Worm (Caenorhabditis elegans) whole organism, mixed stage, embryonic: ENCODE results near the gene spe-6.

Experiments
- blmp-1 ChIP-seq: fragments of 150-350 bp; optimal IDR thresholded peaks from 2 replicates; lab custom pipeline; 2014; ENCODE audit warnings: missing biosample characterization, missing genetic modification characterization
- elt-1 ChIP-seq: sonication (generic microtip); optimal IDR thresholded peaks from 2 replicates; lab custom pipeline; 2017; ENCODE audit warnings: missing genetic modification characterization, mild to moderate bottlenecking, missing compliant biosample characterization, antibody characterized with exemption, moderate library complexity, borderline replicate concordance; ENCODE audit not compliant: insufficient read depth
- nhr-12 ChIP-seq: fragments of 150-350 bp; optimal IDR thresholded peaks from 2 replicates; lab custom pipeline; 2014; ENCODE audit warnings: missing biosample characterization, missing genetic modification characterization
- nhr-28 ChIP-seq: fragments of 150-350 bp; optimal IDR thresholded peaks from 2 replicates; lab custom pipeline; 2014; ENCODE audit warnings: missing biosample characterization, missing genetic modification characterization
- sptf-1 ChIP-seq: sonication (generic microtip); optimal IDR thresholded peaks from 2 replicates; lab custom pipeline; 2017; ENCODE audit warnings: mild to moderate bottlenecking, missing genetic modification characterization, moderate library complexity, missing compliant biosample characterization
- unc-39 ChIP-seq: fragments of 150-350 bp; optimal IDR thresholded peaks from 2 replicates; lab custom pipeline; 2014; ENCODE audit warnings: missing biosample characterization, missing genetic modification characterization
- unc-62 ChIP-seq: fragments of 150-350 bp; optimal IDR thresholded peaks from 2 replicates; lab custom pipeline; 2014; ENCODE audit warnings: missing biosample characterization, missing genetic modification reagents, missing genetic modification characterization

ce11 chrIII:11459802-11460201 is 45.5 kb upstream of the spe-6 start:
- TF ChIP-seq sptf-1 (no peak), blmp-1 (tag; lab: Kevin White, UChicago) (no peak), unc-39 (tag; lab: Kevin White, UChicago) (no peak), nhr-28 (tag; lab: Kevin White, UChicago) (no peak), elt-1 (tag; lab: Kevin White, UChicago) (no peak), nhr-12 (tag; lab: Kevin White, UChicago) (no peak), unc-62 (GFP tag; lab: Kevin White, UChicago) (no peak)
